Worm (Caenorhabditis elegans): Measurements from ENCODE around the gene plpr-1.
A peak's percentile ranks its signal among the peaks of the same experiment; 100 is the strongest.

plpr-1 gene

ce11 chrII:11241497-11241896, 19.4 kb downstream of the plpr-1 start:
- no peak for TF ChIP-seq ztf-16 (tag; optimal IDR thresholded peaks at IDR 0.05)
- TF ChIP-seq elt-4 (tag; optimal IDR thresholded peaks at IDR 0.05) = no peak
- TF ChIP-seq nfya-1 (tag; optimal IDR thresholded peaks at IDR 0.05) = no peak
- no peak for TF ChIP-seq tbx-2 (tag; optimal IDR thresholded peaks at IDR 0.05)
- TF ChIP-seq pros-1 (tag; optimal IDR thresholded peaks at IDR 0.05) = no peak
- no peak for TF ChIP-seq tbx-7 (tag; optimal IDR thresholded peaks at IDR 0.05)
- no peak for TF ChIP-seq fkh-10 (GFP tag; optimal IDR thresholded peaks at IDR 0.05)
- no peak for TF ChIP-seq ceh-45 (GFP tag; IDR thresholded peaks at IDR 0.05)
- TF ChIP-seq hlh-6 (tag; optimal IDR thresholded peaks at IDR 0.05) = no peak
- TF ChIP-seq dmd-4 (tag; optimal IDR thresholded peaks at IDR 0.05; ENCODE audit: borderline replicate concordance) = no peak
- TF ChIP-seq ttx-3 (tag; optimal IDR thresholded peaks at IDR 0.05) = no peak
- TF ChIP-seq ceh-34 (tag; optimal IDR thresholded peaks at IDR 0.05) = no peak
- no peak for TF ChIP-seq ceh-14 (tag; optimal IDR thresholded peaks at IDR 0.05)
- no peak for TF ChIP-seq ceh-48 (tag; optimal IDR thresholded peaks at IDR 0.05)
- TF ChIP-seq pax-1 (tag; optimal IDR thresholded peaks at IDR 0.05) = no peak

DNA sequence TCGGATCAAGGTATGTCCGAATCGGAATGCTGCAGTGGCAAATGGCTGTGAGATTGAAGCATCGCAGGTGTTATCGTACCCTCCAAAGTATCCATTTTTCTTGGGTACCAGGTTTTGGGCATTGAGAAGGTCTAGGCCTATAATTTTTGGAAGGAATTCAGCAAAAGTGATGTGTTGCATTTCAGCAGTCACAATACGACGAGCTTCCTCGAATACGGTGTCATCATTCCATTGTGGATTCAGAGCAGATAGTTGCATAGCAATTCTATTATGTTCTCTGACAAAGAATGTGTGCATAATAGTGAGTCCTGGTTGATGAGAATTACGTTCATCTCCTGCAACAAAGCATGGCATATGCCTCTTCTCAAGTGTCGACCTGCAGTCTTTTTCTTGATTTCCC, 20.8 kb downstream of the plpr-1 start:
- TF ChIP-seq ceh-31 (tag; optimal IDR thresholded peaks at IDR 0.05) (no peak), T23F11.4 (GFP tag; optimal IDR thresholded peaks at IDR 0.05) (no peak)

- TF ChIP-seq ceh-45 (GFP tag; IDR thresholded peaks at IDR 0.05) (no peak), npax-4 (tag; optimal IDR thresholded peaks at IDR 0.05) (no peak), tbx-2 (tag; optimal IDR thresholded peaks at IDR 0.05) (no peak)
Observed at ce11 chrII:11246506-11246905, 24.4 kb downstream of the plpr-1 start.

DNA sequence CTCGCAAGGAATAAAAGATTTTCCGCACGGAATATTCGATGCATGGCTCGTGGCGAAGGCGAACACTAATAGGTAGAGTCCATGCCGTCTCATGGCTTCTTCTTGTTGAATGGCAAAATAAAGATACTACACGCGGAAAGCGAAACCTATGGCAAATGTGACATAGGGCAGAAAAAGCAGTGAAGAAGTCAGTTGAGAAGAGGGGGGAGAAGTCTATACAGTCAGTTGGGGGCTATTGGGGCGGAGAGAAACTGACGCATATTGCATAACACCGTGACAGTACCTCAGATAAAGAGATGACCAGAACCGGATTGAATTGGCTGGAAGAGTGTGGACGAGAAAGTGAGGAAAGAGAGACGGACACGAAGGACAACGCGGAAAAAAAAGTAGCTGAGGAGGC, 25.3 kb downstream of the plpr-1 start, which contains the start of gene T06D8.10:
TSS of gene T06D8.10 (minus strand) at position 101 of the 400 bp plus-strand sequence.
- TF ChIP-seq sdc-2 (tag; optimal IDR thresholded peaks at IDR 0.05) (peak; percentile 11), ceh-45 (GFP tag; IDR thresholded peaks at IDR 0.05) (no peak)

ce11 chrII:11255536-11255935, 33.4 kb downstream of the plpr-1 start, which contains the start of gene T05B9.2:
T05B9.2 (plus strand) TSS chrII:11255836.
- TF ChIP-seq unc-3 (GFP tag; conservative IDR thresholded peaks at IDR 0.05) (no peak), unc-3 (tag; optimal IDR thresholded peaks at IDR 0.05) (no peak), fax-1 (tag; optimal IDR thresholded peaks at IDR 0.05) (no peak), dmd-4 (tag; optimal IDR thresholded peaks at IDR 0.05; ENCODE audit: borderline replicate concordance) (no peak), lin-11 (tag; optimal IDR thresholded peaks at IDR 0.05) (no peak)

ce11 chrII:11259766-11260165, 37.7 kb downstream of the plpr-1 start:
- TF ChIP-seq elt-2 (tag; optimal IDR thresholded peaks at IDR 0.05) = no peak
- TF ChIP-seq nfya-1 (tag; optimal IDR thresholded peaks at IDR 0.05) = no peak

ce11 chrII:11261173-11261572, 39.1 kb downstream of the plpr-1 start, which contains the start of gene T05B9.1:
T05B9.1 (minus strand) TSS chrII:11261192.
- TF ChIP-seq K02D7.2 (tag; optimal IDR thresholded peaks at IDR 0.05) (no peak), pat-9 (tag; optimal IDR thresholded peaks at IDR 0.05) (no peak), Y22D7AL.16 (tag; optimal IDR thresholded peaks at IDR 0.05) (no peak), unc-3 (GFP tag; conservative IDR thresholded peaks at IDR 0.05) (no peak), unc-3 (tag; optimal IDR thresholded peaks at IDR 0.05) (no peak), pha-4 (tag; optimal IDR thresholded peaks at IDR 0.05) (no peak), ceh-6 (GFP tag; optimal IDR thresholded peaks at IDR 0.05) (no peak), unc-42 (tag; optimal IDR thresholded peaks at IDR 0.05) (no peak), hlh-6 (tag; optimal IDR thresholded peaks at IDR 0.05) (no peak), tbx-2 (tag; optimal IDR thresholded peaks at IDR 0.05) (no peak), ets-4 (tag; optimal IDR thresholded peaks at IDR 0.05) (no peak), unc-55 (GFP tag; optimal IDR thresholded peaks at IDR 0.05) (no peak), hlh-13 (GFP tag; optimal IDR thresholded peaks at IDR 0.05) (no peak), fkh-6 (tag; optimal IDR thresholded peaks at IDR 0.05) (no peak), ceh-48 (tag; optimal IDR thresholded peaks at IDR 0.05) (no peak), C38D4.7 (GFP tag; optimal IDR thresholded peaks at IDR 0.05) (no peak), ttx-3 (tag; optimal IDR thresholded peaks at IDR 0.05) (no peak), pqm-1 (tag; optimal IDR thresholded peaks at IDR 0.05) (no peak), nhr-232 (tag; optimal IDR thresholded peaks at IDR 0.05) (no peak), hlh-15 (tag; optimal IDR thresholded peaks at IDR 0.05) (no peak), ceh-45 (GFP tag; IDR thresholded peaks at IDR 0.05) (no peak)
